Fruit fly (Drosophila melanogaster) Kc167 (cell line): ENCODE results near the gene CG32163.

Experiments used
- Myc ChIP-seq: fragments of >200 bp; optimal IDR thresholded peaks from 2 replicates; lab custom pipeline; 2017; ENCODE audit warnings: missing external identifiers
- Sin3A ChIP-seq: fragments of >200 bp; optimal IDR thresholded peaks from 2 replicates; lab custom pipeline; 2018; ENCODE audit warnings: missing external identifiers
- h ChIP-seq: fragments of >200 bp; optimal IDR thresholded peaks from 3 replicates; lab custom pipeline; 2018; ENCODE audit warnings: missing external identifiers
- insv ChIP-seq: fragments of >200 bp; optimal IDR thresholded peaks from 3 replicates; lab custom pipeline; 2018; ENCODE audit warnings: missing external identifiers
- psq ChIP-seq: fragments of >200 bp; optimal IDR thresholded peaks from 2 replicates; lab custom pipeline; 2017; ENCODE audit warnings: missing external identifiers
- ttk ChIP-seq: sonication (Bioruptor generic); optimal IDR thresholded peaks from 2 replicates; lab custom pipeline; 2017; ENCODE audit warnings: missing external identifiers

Gene CG32163

DNA sequence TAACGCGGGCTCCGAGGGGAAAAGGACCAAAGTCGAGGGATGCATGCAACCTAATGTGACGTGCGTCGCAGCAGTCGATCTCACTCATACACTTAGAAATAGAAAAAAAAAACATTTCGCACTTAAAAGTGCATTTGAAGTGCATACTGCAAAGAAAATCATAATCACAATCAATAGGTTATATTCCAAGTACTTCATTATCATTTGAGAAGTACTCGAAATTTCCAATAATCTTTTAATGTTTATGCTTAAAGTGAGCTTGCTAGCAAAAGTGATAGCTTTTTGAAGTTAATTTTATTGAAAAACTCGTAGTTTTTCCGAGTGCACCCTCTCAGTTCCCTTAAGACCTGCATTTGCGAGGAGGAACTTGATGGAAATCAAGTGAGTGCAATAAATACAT, 47.6 kb downstream of the CG32163 start:
- no peak for TF ChIP-seq Myc (lab: Kevin White, UChicago)
- TF ChIP-seq Sin3A (lab: Kevin White, UChicago) = no peak
- no peak for TF ChIP-seq insv (lab: Kevin White, UChicago)
- TF ChIP-seq ttk (lab: Kevin White, UChicago) = no peak
- TF ChIP-seq psq (lab: Kevin White, UChicago) = no peak

DNA sequence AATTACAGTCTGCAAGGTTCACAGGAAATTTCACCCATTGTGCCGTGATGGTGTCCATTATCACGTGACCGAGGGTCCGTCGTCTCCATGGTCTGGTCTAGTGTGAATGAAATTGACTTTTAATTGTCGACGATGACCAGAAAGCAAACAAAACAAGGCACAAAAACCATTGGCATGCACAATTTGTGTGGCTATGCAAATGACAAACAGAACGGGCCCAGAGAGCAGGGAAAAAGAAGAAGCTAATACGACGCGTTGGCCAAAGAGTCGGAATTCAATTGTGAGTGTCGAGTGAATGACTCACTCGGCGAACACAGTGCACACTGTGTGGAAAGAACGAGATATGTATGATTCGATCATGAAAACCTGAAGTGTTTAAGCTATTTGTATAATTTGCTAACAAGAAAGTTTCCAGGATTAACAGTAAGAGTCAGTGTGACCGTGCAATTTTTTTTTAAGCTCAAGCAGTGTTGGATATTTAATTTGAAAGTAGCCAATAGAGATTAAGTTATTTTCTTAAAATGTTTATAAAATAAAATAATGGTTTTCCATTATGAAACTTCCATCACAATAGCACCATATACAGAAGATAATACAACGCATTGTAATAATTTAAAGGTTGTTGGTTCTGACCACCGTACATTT, 48.7 kb downstream of the CG32163 start:
- no peak for TF ChIP-seq h
